Fruit fly (Drosophila melanogaster) Kc167 (cell line): ENCODE results near the gene mRpL48.

Experiments used
- Myc ChIP-seq: fragments of >200 bp; optimal IDR thresholded peaks from 2 replicates; lab custom pipeline; 2017; ENCODE audit warnings: missing external identifiers
- Sin3A ChIP-seq: fragments of >200 bp; optimal IDR thresholded peaks from 2 replicates; lab custom pipeline; 2018; ENCODE audit warnings: missing external identifiers
- h ChIP-seq: fragments of >200 bp; optimal IDR thresholded peaks from 3 replicates; lab custom pipeline; 2018; ENCODE audit warnings: missing external identifiers
- insv ChIP-seq: fragments of >200 bp; optimal IDR thresholded peaks from 3 replicates; lab custom pipeline; 2018; ENCODE audit warnings: missing external identifiers
- ttk ChIP-seq: sonication (Bioruptor generic); optimal IDR thresholded peaks from 2 replicates; lab custom pipeline; 2017; ENCODE audit warnings: missing external identifiers

- TF ChIP-seq ttk (lab: Kevin White, UChicago): no peak
- TF ChIP-seq h: no peak
- no peak for TF ChIP-seq Sin3A
- TF ChIP-seq Myc (lab: Kevin White, UChicago): no peak
- no peak for TF ChIP-seq insv (lab: Kevin White, UChicago)
Measured at dm6 chr2L:1663066-1663465, 47.2 kb upstream of the mRpL48 start.
